Worm (Caenorhabditis elegans): Measurements from ENCODE around the gene F49H6.5.

Gene F49H6.5

ce11 chrV:17030430-17030829, 7.4 kb downstream of the F49H6.5 start:
- TF ChIP-seq nhr-2 (tag; optimal IDR thresholded peaks at IDR 0.05): no peak
- no peak for TF ChIP-seq ceh-83 (GFP tag; optimal IDR thresholded peaks at IDR 0.05)
- TF ChIP-seq tbx-8 (GFP tag; optimal IDR thresholded peaks at IDR 0.05): no peak
- no peak for TF ChIP-seq lin-13 (tag; optimal IDR thresholded peaks at IDR 0.05)
- TF ChIP-seq M03D4.4 (tag; optimal IDR thresholded peaks at IDR 0.05): no peak
- no peak for TF ChIP-seq elt-3 (tag; optimal IDR thresholded peaks at IDR 0.05)
- TF ChIP-seq snpc-4 (tag; optimal IDR thresholded peaks at IDR 0.05): no peak
- no peak for TF ChIP-seq ham-2 (GFP tag; optimal IDR thresholded peaks at IDR 0.05)
- TF ChIP-seq mab-5 (tag; optimal IDR thresholded peaks at IDR 0.05): no peak
- TF ChIP-seq ces-1 (GFP tag; optimal IDR thresholded peaks at IDR 0.05): no peak
- TF ChIP-seq unc-62 (GFP tag; optimal IDR thresholded peaks at IDR 0.05): no peak

DNA sequence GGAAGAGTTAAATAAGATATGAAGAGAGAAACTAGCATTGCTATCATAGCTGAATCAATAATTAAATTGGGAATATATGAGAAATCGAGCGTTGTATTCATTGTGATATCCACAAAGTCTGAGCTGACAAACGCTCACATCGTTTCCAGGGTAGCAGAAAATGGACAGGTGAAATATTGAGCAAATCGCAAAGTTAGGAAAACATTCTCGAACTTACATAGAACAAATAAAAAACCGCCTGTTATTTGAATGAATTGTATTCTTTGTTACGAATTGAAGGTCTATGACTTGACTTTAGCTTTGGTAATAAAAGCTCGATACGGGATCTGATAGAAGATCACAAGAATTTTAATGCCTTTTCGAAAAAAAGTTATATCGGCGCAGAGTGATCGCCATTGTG, 12.8 kb downstream of the F49H6.5 start, which contains the start of gene srz-94:
Gene srz-94, minus strand, starts transcription at position 101 of the 400 bp plus-strand sequence.
- TF ChIP-seq lin-13 (tag; optimal IDR thresholded peaks at IDR 0.05) (no peak), drap-1 (GFP tag; optimal IDR thresholded peaks at IDR 0.05) (no peak), unc-120 (tag; optimal IDR thresholded peaks at IDR 0.05; ENCODE audit: poor library complexity, severe bottlenecking) (no peak), ham-2 (GFP tag; optimal IDR thresholded peaks at IDR 0.05) (no peak), elt-1 (tag; optimal IDR thresholded peaks at IDR 0.05; ENCODE audit: borderline replicate concordance, insufficient read depth) (no peak), blmp-1 (tag; optimal IDR thresholded peaks at IDR 0.05) (no peak), snpc-4 (tag; optimal IDR thresholded peaks at IDR 0.05) (no peak), lin-32 (GFP tag; optimal IDR thresholded peaks at IDR 0.05) (no peak), M03D4.4 (tag; optimal IDR thresholded peaks at IDR 0.05) (no peak)

DNA sequence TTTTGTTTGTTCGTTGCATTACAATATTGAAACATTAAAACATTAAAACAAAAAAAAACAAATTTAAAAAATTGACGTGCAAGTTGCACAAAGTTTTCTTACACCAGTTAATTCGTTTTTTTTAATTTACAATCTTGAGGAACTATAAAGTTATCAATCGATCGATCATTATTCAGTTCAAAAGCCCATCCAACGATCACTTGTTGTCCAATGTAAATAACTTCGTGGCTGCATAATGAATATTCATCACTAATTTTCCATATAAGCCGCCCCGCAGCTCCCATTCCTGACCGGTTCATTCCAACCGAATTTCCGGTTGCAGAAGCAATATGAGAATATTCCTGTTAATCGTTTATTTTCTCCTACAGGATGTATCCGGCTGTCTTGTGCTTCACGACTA, 19.2 kb downstream of the F49H6.5 start, which contains the start of gene hpo-33:
Gene hpo-33, plus strand, starts transcription at position 301 of the 400 bp plus-strand sequence.
- no peak for TF ChIP-seq M03D4.4 (tag; optimal IDR thresholded peaks at IDR 0.05)
- TF ChIP-seq mep-1 (tag; optimal IDR thresholded peaks at IDR 0.05): no peak
- no peak for TF ChIP-seq unc-39 (tag; optimal IDR thresholded peaks at IDR 0.05)

- TF ChIP-seq ces-1 (GFP tag; optimal IDR thresholded peaks at IDR 0.05): no peak
- no peak for TF ChIP-seq hlh-1 (tag; optimal IDR thresholded peaks at IDR 0.05)
- no peak for TF ChIP-seq ceh-39 (tag; optimal IDR thresholded peaks at IDR 0.05)
- no peak for TF ChIP-seq snpc-4 (tag; optimal IDR thresholded peaks at IDR 0.05)
- no peak for TF ChIP-seq cnd-1 (tag; optimal IDR thresholded peaks at IDR 0.05)
- no peak for TF ChIP-seq M03D4.4 (tag; optimal IDR thresholded peaks at IDR 0.05)
- no peak for TF ChIP-seq sptf-1 (tag; optimal IDR thresholded peaks at IDR 0.05)
- no peak for TF ChIP-seq bed-3 (GFP tag; optimal IDR thresholded peaks at IDR 0.05)
- no peak for TF ChIP-seq flh-1 (GFP tag; optimal IDR thresholded peaks at IDR 0.05)
- no peak for TF ChIP-seq elt-3 (tag; optimal IDR thresholded peaks at IDR 0.05)
- TF ChIP-seq nhr-237 (tag; optimal IDR thresholded peaks at IDR 0.05): no peak
- TF ChIP-seq nhr-76 (tag; optimal IDR thresholded peaks at IDR 0.05): no peak
- no peak for TF ChIP-seq mls-2 (tag; optimal IDR thresholded peaks at IDR 0.05)
Observed at ce11 chrV:17044500-17044899, 21.5 kb downstream of the F49H6.5 start, which contains the start of gene F28B1.2. Gene F28B1.2, plus strand, starts transcription at chrV:17044800.

DNA sequence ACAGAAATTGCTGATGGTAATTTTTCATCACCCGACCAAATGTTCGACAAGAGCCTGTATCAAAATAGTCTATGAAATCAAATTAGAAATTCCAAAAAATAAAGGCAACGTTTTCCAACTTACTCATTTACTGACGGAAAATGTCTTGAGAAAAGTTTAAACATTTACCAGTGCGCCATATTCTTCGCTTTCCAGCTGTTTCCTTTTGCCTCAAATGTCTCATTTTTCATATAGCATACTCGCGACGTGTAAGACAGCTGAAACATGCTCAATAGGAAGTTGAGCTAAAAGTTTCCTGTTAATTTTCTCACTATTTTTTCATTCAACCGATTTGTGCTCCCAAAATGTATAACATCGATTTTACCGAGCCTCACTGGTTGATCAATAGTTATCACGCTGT, 36.9 kb downstream of the F49H6.5 start, which contains the start of gene sri-66:
Gene sri-66, plus strand, starts transcription at position 301 of the 400 bp plus-strand sequence.
- TF ChIP-seq sem-2 (GFP tag; optimal IDR thresholded peaks at IDR 0.05) (no peak), blmp-1 (tag; optimal IDR thresholded peaks at IDR 0.05) (no peak), mep-1 (tag; optimal IDR thresholded peaks at IDR 0.05) (no peak), nhr-76 (tag; optimal IDR thresholded peaks at IDR 0.05) (no peak), nhr-2 (tag; optimal IDR thresholded peaks at IDR 0.05) (no peak), ceh-39 (tag; optimal IDR thresholded peaks at IDR 0.05) (no peak), pha-4 (tag; optimal IDR thresholded peaks at IDR 0.05) (no peak), elt-1 (tag; optimal IDR thresholded peaks at IDR 0.05; ENCODE audit: borderline replicate concordance, insufficient read depth) (no peak), mls-2 (tag; optimal IDR thresholded peaks at IDR 0.05) (no peak), unc-120 (tag; optimal IDR thresholded peaks at IDR 0.05; ENCODE audit: poor library complexity, severe bottlenecking) (no peak), hlh-1 (tag; optimal IDR thresholded peaks at IDR 0.05) (no peak)

DNA sequence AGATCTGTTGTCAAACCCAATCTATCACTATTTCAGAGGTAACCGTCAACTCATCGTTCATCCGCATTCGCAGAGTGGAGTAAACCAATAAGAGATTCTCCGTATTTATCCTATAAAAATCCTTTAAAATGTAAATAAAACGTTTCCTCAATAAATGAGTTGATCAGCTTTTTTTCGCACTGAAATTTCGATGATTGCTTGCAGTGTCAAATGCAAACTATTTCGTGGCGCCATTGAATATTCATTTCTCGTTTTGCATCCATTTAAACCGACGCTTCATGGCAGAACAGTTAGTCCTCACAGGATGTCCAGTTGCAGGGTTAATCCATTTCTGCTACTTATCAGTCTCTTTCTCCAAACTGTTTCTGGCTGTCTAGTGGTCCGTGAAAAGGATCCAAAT, 38.5 kb downstream of the F49H6.5 start, which contains the start of gene F28B1.9:
Gene F28B1.9, plus strand, starts transcription at position 301 of the 400 bp plus-strand sequence.
- no peak for TF ChIP-seq lin-13 (tag; optimal IDR thresholded peaks at IDR 0.05)
- TF ChIP-seq mls-2 (tag; optimal IDR thresholded peaks at IDR 0.05): no peak
- no peak for TF ChIP-seq tbx-8 (GFP tag; optimal IDR thresholded peaks at IDR 0.05)
- TF ChIP-seq unc-120 (tag; optimal IDR thresholded peaks at IDR 0.05; ENCODE audit: poor library complexity, severe bottlenecking): no peak
- TF ChIP-seq nhr-2 (tag; optimal IDR thresholded peaks at IDR 0.05): no peak
- TF ChIP-seq bed-3 (GFP tag; optimal IDR thresholded peaks at IDR 0.05): no peak
- no peak for TF ChIP-seq blmp-1 (tag; optimal IDR thresholded peaks at IDR 0.05)

All from whole organism, mixed stage, embryonic.